Worm (Caenorhabditis elegans): ENCODE results near the gene fipr-10.

DNA sequence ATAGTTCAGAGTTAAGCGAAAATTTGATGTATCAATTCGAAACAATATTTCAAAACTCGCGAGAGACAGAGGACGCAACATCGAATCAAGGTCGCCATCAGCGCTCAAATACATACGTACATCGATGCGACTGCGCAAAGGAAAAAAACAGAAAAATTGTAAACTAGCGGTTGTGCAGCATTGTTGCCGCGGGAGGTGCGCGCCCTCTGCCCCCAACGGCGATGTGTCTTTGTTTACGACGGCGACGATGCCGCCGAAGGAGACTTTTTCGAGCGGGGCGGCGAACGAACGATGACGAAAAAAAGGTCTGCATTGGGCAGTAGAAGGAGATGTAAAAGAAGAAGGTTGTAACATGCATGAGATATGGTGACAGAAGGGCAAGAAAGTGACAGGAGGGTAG, 49.0 kb downstream of the fipr-10 start:
- TF ChIP-seq cebp-1 (GFP tag; IDR thresholded peaks at IDR 0.05) (no peak), cebp-1 (tag; optimal IDR thresholded peaks at IDR 0.05) (no peak), tlf-1 (GFP tag; optimal IDR thresholded peaks at IDR 0.05) (no peak), attf-5 (GFP tag; optimal IDR thresholded peaks at IDR 0.05) (no peak), snpc-4 (GFP tag; optimal IDR thresholded peaks at IDR 0.05) (no peak), snpc-4 (tag; optimal IDR thresholded peaks at IDR 0.05) (no peak), ZK185.1 (tag; optimal IDR thresholded peaks at IDR 0.05; ENCODE audit: poor library complexity, severe bottlenecking) (no peak), B0261.1 (tag; optimal IDR thresholded peaks at IDR 0.05) (no peak), Y95B8A.8 (GFP tag; IDR thresholded peaks at IDR 0.05) (no peak), bed-2 (GFP tag; IDR thresholded peaks at IDR 0.05) (no peak), B0035.1 (tag; optimal IDR thresholded peaks at IDR 0.05) (no peak), mcd-1 (GFP tag; IDR thresholded peaks at IDR 0.05) (no peak)

Measured in whole organism, young adult.